Fruit fly (Drosophila melanogaster): ENCODE results near the gene sina.
A peak's percentile ranks its signal among the peaks of the same experiment; 100 is the strongest.

The sina gene

dm6 chr3L:16886179-16886930, 32.8 kb downstream of the sina start (continued):
- TF ChIP-seq ash1 (GFP tag; optimal IDR thresholded peaks at IDR 0.05) (no peak), gfzf (GFP tag; optimal IDR thresholded peaks at IDR 0.05) (no peak), dm (GFP tag; optimal IDR thresholded peaks at IDR 0.05) (no peak), Ets97D (GFP tag; optimal IDR thresholded peaks at IDR 0.05) (no peak), Drgx (GFP tag; IDR thresholded peaks at IDR 0.05) (0 out of 2 replicates have a peak, but pooled peaks have one; percentile 17), CG4282 (GFP tag; optimal IDR thresholded peaks at IDR 0.05) (no peak), jigr1 (GFP tag; IDR thresholded peaks at IDR 0.05) (no peak), Mad (GFP tag; optimal IDR thresholded peaks at IDR 0.05) (no peak), CG4617 (GFP tag; optimal IDR thresholded peaks at IDR 0.05; ENCODE audit: borderline replicate concordance) (no peak), sens-2 (GFP tag; IDR thresholded peaks at IDR 0.05) (no peak), btn (GFP tag; optimal IDR thresholded peaks at IDR 0.05) (no peak), org-1 (GFP tag; optimal IDR thresholded peaks at IDR 0.05) (no peak), Stat92E (GFP tag; optimal IDR thresholded peaks at IDR 0.05) (no peak), disco-r (GFP tag; optimal IDR thresholded peaks at IDR 0.05) (no peak), CG1832 (GFP tag; optimal IDR thresholded peaks at IDR 0.05) (no peak)

dm6 chr3L:16887272-16887671, 33.7 kb downstream of the sina start:
- TF ChIP-seq CG7271 (tag; optimal IDR thresholded peaks at IDR 0.05) (no peak), gem (tag; optimal IDR thresholded peaks at IDR 0.05) (no peak), Sry-β (GFP tag; optimal IDR thresholded peaks at IDR 0.05) (no peak), sens (GFP tag) (no peak), CG12155 (GFP tag; optimal IDR thresholded peaks at IDR 0.05) (no peak), CG12942 (GFP tag; optimal IDR thresholded peaks at IDR 0.05) (no peak), Elba2 (GFP tag; optimal IDR thresholded peaks at IDR 0.05) (no peak), CG10321 (GFP tag; IDR thresholded peaks at IDR 0.05) (0 out of 2 replicates have a peak, but pooled peaks have one; percentile 25), Doc2 (GFP tag; IDR thresholded peaks at IDR 0.05) (no peak), C15 (GFP tag; IDR thresholded peaks at IDR 0.05) (no peak), chinmo (GFP tag; IDR thresholded peaks at IDR 0.05; ENCODE audit: partially characterized antibody) (0 out of 4 replicates have a peak, but pooled peaks have one; percentile 6), hth (optimal IDR thresholded peaks at IDR 0.05) (no peak), Ssrp (tag; optimal IDR thresholded peaks at IDR 0.05) (no peak), Asciz (GFP tag; optimal IDR thresholded peaks at IDR 0.05) (no peak), eve (GFP tag; optimal IDR thresholded peaks at IDR 0.05) (no peak), odd (GFP tag; optimal IDR thresholded peaks at IDR 0.05) (no peak), CG17359 (tag; optimal IDR thresholded peaks at IDR 0.05) (no peak), CG12219 (GFP tag; optimal IDR thresholded peaks at IDR 0.05) (no peak), NC2α (GFP tag; optimal IDR thresholded peaks at IDR 0.05) (no peak), CG14441 (GFP tag; IDR thresholded peaks at IDR 0.05) (no peak), crp (GFP tag; optimal IDR thresholded peaks at IDR 0.05) (peak in 1 of 2 experiments; percentile 4), NFAT (GFP tag; IDR thresholded peaks at IDR 0.05) (no peak), CG1529 (GFP tag; optimal IDR thresholded peaks at IDR 0.05) (no peak), nmo (GFP tag; optimal IDR thresholded peaks at IDR 0.05) (no peak), pita (GFP tag; optimal IDR thresholded peaks at IDR 0.05) (no peak), NfI (GFP tag; optimal IDR thresholded peaks at IDR 0.05) (no peak), CG11456 (GFP tag; IDR thresholded peaks at IDR 0.05) (0 out of 3 replicates have a peak, but pooled peaks have one; percentile 12), prd (optimal IDR thresholded peaks at IDR 0.05) (no peak), prd (GFP tag; IDR thresholded peaks at IDR 0.05) (no peak), CG10565 (GFP tag; optimal IDR thresholded peaks at IDR 0.05) (no peak), CG6854 (GFP tag; optimal IDR thresholded peaks at IDR 0.05) (no peak), abd-A (tag; optimal IDR thresholded peaks at IDR 0.05) (peak; percentile 67), so (GFP tag; IDR thresholded peaks at IDR 0.05) (0 out of 3 replicates have a peak, but pooled peaks have one; percentile 18), CTCF (GFP tag; optimal IDR thresholded peaks at IDR 0.05) (peak; percentile 15), ara (GFP tag; IDR thresholded peaks at IDR 0.05) (no peak), CG14014 (GFP tag; IDR thresholded peaks at IDR 0.05) (no peak)
